Worm (Caenorhabditis elegans): Measurements from ENCODE around the gene srbc-37.

The srbc-37 gene

DNA sequence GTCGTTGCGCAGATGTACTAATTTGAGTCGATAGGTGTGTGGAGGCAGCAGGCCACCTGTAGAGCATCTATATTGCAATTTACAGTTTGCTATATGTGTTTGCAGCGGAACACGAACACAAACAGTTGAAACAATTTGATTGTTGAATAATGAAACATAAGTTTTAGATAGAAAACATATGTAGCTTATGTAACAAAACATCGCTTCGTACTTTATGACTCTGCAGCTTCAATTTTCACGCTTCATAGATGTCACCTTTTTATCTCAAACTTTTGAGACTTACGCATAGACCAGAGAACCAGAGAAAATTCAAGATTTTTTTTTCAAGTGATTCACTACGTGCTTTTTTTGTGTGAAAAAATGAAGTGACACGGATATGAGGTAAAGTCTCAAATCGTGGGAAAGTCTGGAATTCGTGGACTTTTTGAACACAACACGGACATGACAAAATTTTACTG is 21.6 kb downstream of the srbc-37 start, which contains the start of gene fbxb-72 (continued):
- TF ChIP-seq snpc-1.3 (tag; optimal IDR thresholded peaks at IDR 0.05; ENCODE audit: insufficient read depth) (peak; percentile 64), sea-2 (GFP tag; IDR thresholded peaks at IDR 0.05) (0 out of 2 replicates have a peak, but pooled peaks have one; percentile 9), nfyb-1 (GFP tag; IDR thresholded peaks at IDR 0.05) (peak; percentile 88), sptf-2 (GFP tag; optimal IDR thresholded peaks at IDR 0.05) (no peak), Y79H2A.3 (GFP tag; conservative IDR thresholded peaks at IDR 0.05) (peak; percentile 85), madf-6 (GFP tag; IDR thresholded peaks at IDR 0.05) (no peak), lin-26 (GFP tag; IDR thresholded peaks at IDR 0.05) (peak; percentile 32; the same call in 1 of the 2 replicates), nhr-80 (tag; optimal IDR thresholded peaks at IDR 0.05) (peak; percentile 39), nhr-120 (GFP tag; IDR thresholded peaks at IDR 0.05) (0 out of 2 replicates have a peak, but pooled peaks have one; percentile 59), Y53F4B.3 (GFP tag; IDR thresholded peaks at IDR 0.05) (no peak), tbp1 (GFP tag; optimal IDR thresholded peaks at IDR 0.05) (peak; percentile 51), B0336.3 (GFP tag; IDR thresholded peaks at IDR 0.05) (peak; percentile 77), Y56A3A.18 (GFP tag; IDR thresholded peaks at IDR 0.05) (peak; percentile 81; the same call in 1 of the 2 replicates), ceh-27 (GFP tag; optimal IDR thresholded peaks at IDR 0.05) (peak; percentile 22), ztf-28 (GFP tag; IDR thresholded peaks at IDR 0.05) (no peak), C06A6.2 (GFP tag; conservative IDR thresholded peaks at IDR 0.05) (peak; percentile 71; the same call in 1 of the 2 replicates), F23B12.7 (tag; optimal IDR thresholded peaks at IDR 0.05; ENCODE audit: insufficient read depth) (peak; percentile 88), ets-4 (GFP tag; optimal IDR thresholded peaks at IDR 0.05) (no peak), lag-1 (GFP tag; IDR thresholded peaks at IDR 0.05) (no peak), egl-18 (GFP tag; IDR thresholded peaks at IDR 0.05) (no peak), sdz-38 (tag; optimal IDR thresholded peaks at IDR 0.05) (no peak), ztf-3 (GFP tag; optimal IDR thresholded peaks at IDR 0.05) (no peak), lin-40 (tag; optimal IDR thresholded peaks at IDR 0.05) (peak; percentile 75), hmg-20 (GFP tag; IDR thresholded peaks at IDR 0.05) (0 out of 2 replicates have a peak, but pooled peaks have one; percentile 3), hrde-1 (tag; optimal IDR thresholded peaks at IDR 0.05; ENCODE audit: borderline replicate concordance) (no peak), ceh-79 (tag; optimal IDR thresholded peaks at IDR 0.05) (no peak), madf-8 (GFP tag; conservative IDR thresholded peaks at IDR 0.05) (no peak), unc-130 (GFP tag; optimal IDR thresholded peaks at IDR 0.05) (no peak), ceh-58 (GFP tag; IDR thresholded peaks at IDR 0.05) (no peak), ceh-100 (GFP tag; IDR thresholded peaks at IDR 0.05) (no peak), bed-2 (GFP tag; IDR thresholded peaks at IDR 0.05) (no peak), ama-1 (optimal IDR thresholded peaks at IDR 0.05) (peak; percentile 96), ama-1 (GFP tag; optimal IDR thresholded peaks at IDR 0.05) (no peak), F57C9.4 (tag; optimal IDR thresholded peaks at IDR 0.05) (peak; percentile 85), ceh-40 (GFP tag; IDR thresholded peaks at IDR 0.05) (no peak), mcd-1 (GFP tag; IDR thresholded peaks at IDR 0.05) (peak; percentile 38; the same call in 1 of the 2 replicates)

DNA sequence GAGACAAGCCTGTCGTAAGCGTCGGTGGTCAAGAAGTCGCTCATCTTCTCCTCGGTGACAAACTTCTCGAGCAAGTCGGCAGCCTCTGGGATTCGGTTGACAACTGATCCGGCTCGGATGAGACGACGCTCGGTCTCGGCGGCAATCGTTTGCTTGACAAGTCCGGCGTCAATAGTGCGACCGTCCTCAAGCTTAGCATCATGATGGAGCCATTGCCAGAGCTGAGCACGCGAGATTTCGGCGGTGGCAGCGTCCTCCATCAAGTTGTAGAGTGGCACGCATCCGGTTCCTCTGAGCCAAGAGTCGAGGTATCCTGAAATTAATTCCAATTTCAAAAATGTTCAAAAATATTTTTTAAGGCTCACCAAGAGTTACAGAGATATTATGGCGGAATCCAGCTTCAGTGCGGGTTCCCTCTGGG is 22.1 kb downstream of the srbc-37 start:
- peak; percentile 18 for TF ChIP-seq nhr-90 (tag; optimal IDR thresholded peaks at IDR 0.05)
- TF ChIP-seq mel-28 (tag; optimal IDR thresholded peaks at IDR 0.05; ENCODE audit: borderline replicate concordance), result no peak
- no peak for TF ChIP-seq efl-1 (GFP tag; optimal IDR thresholded peaks at IDR 0.05)
- TF ChIP-seq sea-2 (GFP tag; IDR thresholded peaks at IDR 0.05), result no peak
- peak; percentile 6 for TF ChIP-seq B0336.3 (GFP tag; IDR thresholded peaks at IDR 0.05)
- TF ChIP-seq lin-26 (GFP tag; IDR thresholded peaks at IDR 0.05), result peak; percentile 60
- no peak for TF ChIP-seq pha-4 (tag; optimal IDR thresholded peaks at IDR 0.05)
- TF ChIP-seq Y53G8AR.9 (GFP tag; conservative IDR thresholded peaks at IDR 0.05), result no peak; the same call in 1 of the 2 replicates
- peak; percentile 22 for TF ChIP-seq snpc-3.4 (tag; optimal IDR thresholded peaks at IDR 0.05)
- no peak; the same call in 1 of the 2 replicates for TF ChIP-seq hsf-1 (GFP tag; IDR thresholded peaks at IDR 0.05)
- peak; percentile 62; the same call in 1 of the 2 replicates for TF ChIP-seq egrh-3 (GFP tag; IDR thresholded peaks at IDR 0.05)
- TF ChIP-seq bed-1 (GFP tag; IDR thresholded peaks at IDR 0.05), result no peak
- no peak for TF ChIP-seq hmg-20 (GFP tag; IDR thresholded peaks at IDR 0.05)
- no peak for TF ChIP-seq F52B5.7 (tag; optimal IDR thresholded peaks at IDR 0.05)
- TF ChIP-seq ztf-22 (GFP tag; optimal IDR thresholded peaks at IDR 0.05), result no peak
- no peak for TF ChIP-seq nfya-2 (GFP tag; IDR thresholded peaks at IDR 0.05)
- no peak for TF ChIP-seq lir-1 (GFP tag; conservative IDR thresholded peaks at IDR 0.05)
- no peak for TF ChIP-seq mcd-1 (GFP tag; IDR thresholded peaks at IDR 0.05)
